Worm (Caenorhabditis elegans) whole organism, late embryonic: Measurements from ENCODE around the gene F54F2.6.

Source experiments
- C08G9.2 ChIP-seq: sonication (generic microtip); optimal IDR thresholded peaks from 2 replicates; lab custom pipeline; 2016; ENCODE audit warnings: mild to moderate bottlenecking, missing genetic modification characterization, moderate library complexity, missing compliant biosample characterization
- C38D4.7 ChIP-seq: fragments of 200-800 bp; sonication (Bioruptor generic); optimal IDR thresholded peaks from 2 replicates; lab custom pipeline; 2018; ENCODE audit warnings: mild to moderate bottlenecking, missing genetic modification characterization, moderate library complexity, missing compliant biosample characterization
- T23F11.4 ChIP-seq: fragments of 200-800 bp; sonication (Bioruptor generic); optimal IDR thresholded peaks from 2 replicates; lab custom pipeline; 2018; ENCODE audit warnings: mild to moderate bottlenecking, missing genetic modification characterization, missing compliant biosample characterization
- Y22D7AL.16 ChIP-seq: sonication (generic microtip); optimal IDR thresholded peaks from 2 replicates; lab custom pipeline; 2016; ENCODE audit warnings: missing genetic modification characterization, missing compliant biosample characterization
- ahr-1 ChIP-seq: sonication (generic microtip); optimal IDR thresholded peaks from 2 replicates; lab custom pipeline; 2016; ENCODE audit warnings: missing genetic modification characterization, missing compliant biosample characterization
- ceh-14 ChIP-seq: sonication (generic microtip); optimal IDR thresholded peaks from 2 replicates; lab custom pipeline; 2016; ENCODE audit warnings: missing genotype, missing genetic modification characterization, missing compliant biosample characterization
- ceh-2 ChIP-seq: sonication (generic microtip); optimal IDR thresholded peaks from 2 replicates; lab custom pipeline; 2016; ENCODE audit warnings: missing genotype, missing genetic modification characterization, missing compliant biosample characterization
- ceh-45 ChIP-seq: fragments of 200-800 bp; sonication (Bioruptor generic); IDR thresholded peaks from 2 replicates; pipeline ENCODE4 v1.3.6; 2022; ENCODE audit warnings: missing genetic modification reagents, missing genetic modification characterization, missing compliant biosample characterization
- hlh-30 ChIP-seq: sonication (generic microtip); optimal IDR thresholded peaks from 2 replicates; lab custom pipeline; 2017; ENCODE audit warnings: antibody characterized with exemption, missing genetic modification characterization, missing compliant biosample characterization; ENCODE audit not compliant: insufficient read depth
- odd-2 ChIP-seq: sonication (generic microtip); optimal IDR thresholded peaks from 2 replicates; lab custom pipeline; 2017; ENCODE audit warnings: antibody characterized with exemption, mild to moderate bottlenecking, missing genetic modification characterization, missing compliant biosample characterization
- pha-2 ChIP-seq: sonication (generic microtip); optimal IDR thresholded peaks from 2 replicates; lab custom pipeline; 2017; ENCODE audit warnings: mild to moderate bottlenecking, missing genetic modification characterization, missing compliant biosample characterization
- pha-4 ChIP-seq: fragments of 150-350 bp; optimal IDR thresholded peaks from 2 replicates; lab custom pipeline; 2018; ENCODE audit warnings: missing biosample characterization, missing genetic modification reagents, missing genetic modification characterization
- syd-9 ChIP-seq: sonication (generic microtip); optimal IDR thresholded peaks from 2 replicates; lab custom pipeline; 2016; ENCODE audit warnings: mild to moderate bottlenecking, missing genetic modification characterization, moderate library complexity, missing compliant biosample characterization
- unc-55 ChIP-seq: sonication (generic microtip); optimal IDR thresholded peaks from 2 replicates; lab custom pipeline; 2017; ENCODE audit warnings: missing biosample characterization, missing genetic modification reagents, missing genetic modification characterization
- ztf-16 ChIP-seq: sonication (generic microtip); optimal IDR thresholded peaks from 2 replicates; lab custom pipeline; 2017; ENCODE audit warnings: missing genetic modification characterization, missing compliant biosample characterization

F54F2.6 gene

DNA sequence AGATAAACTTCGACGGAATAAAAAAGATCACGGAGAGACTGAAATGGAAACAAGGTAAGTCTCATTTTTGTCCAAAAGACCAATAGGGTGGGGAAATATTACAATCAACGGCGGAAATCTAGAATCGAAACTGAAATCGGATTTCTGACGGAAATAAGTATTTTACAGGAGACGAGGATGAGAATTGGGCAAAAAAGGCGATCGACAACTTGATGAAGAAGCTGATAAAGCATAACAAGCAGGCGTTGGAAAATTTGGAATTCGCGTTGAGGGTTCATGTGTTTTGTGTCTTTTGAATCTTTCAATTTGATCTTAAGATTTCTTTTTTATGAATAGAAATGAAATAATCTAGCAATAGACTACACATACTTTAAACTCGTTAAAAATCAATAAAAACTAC lies 49.9 kb downstream of the F54F2.6 start, which contains the start of gene ugtp-1:
ugtp-1 (minus strand) TSS at position 101 of the 400 bp plus-strand sequence.
- TF ChIP-seq odd-2 (no peak), syd-9 (tag; lab: Kevin White, UChicago) (no peak), ceh-45 (no peak), C08G9.2 (no peak), ahr-1 (tag; lab: Kevin White, UChicago) (no peak), hlh-30 (tag; lab: Kevin White, UChicago) (no peak), ceh-2 (tag; lab: Kevin White, UChicago) (no peak), pha-2 (tag; lab: Kevin White, UChicago) (no peak), T23F11.4 (no peak), unc-55 (GFP tag; lab: Kevin White, UChicago) (no peak), ztf-16 (tag; lab: Kevin White, UChicago) (no peak), Y22D7AL.16 (tag; lab: Kevin White, UChicago) (no peak), ceh-14 (no peak), pha-4 (tag; lab: Kevin White, UChicago) (no peak), C38D4.7 (GFP tag; lab: Kevin White, UChicago) (no peak)
- TF ChIP-seq, all 69 proteins: peak for 0
